Worm (Caenorhabditis elegans) whole organism, L2 larva: ENCODE measurements around the gene R09H10.3.

Experiments used
- ama-1 ChIP-seq: fragments of 150-350 bp; optimal IDR thresholded peaks from 2 replicates; lab custom pipeline; 2018; ENCODE audit warnings: inconsistent platforms
- ceh-16 ChIP-seq: fragments of 150-350 bp; optimal IDR thresholded peaks from 2 replicates; lab custom pipeline; 2014; ENCODE audit warnings: missing biosample characterization, missing genetic modification characterization
- ceh-82 ChIP-seq: fragments of 150-350 bp; optimal IDR thresholded peaks from 2 replicates; lab custom pipeline; 2014; ENCODE audit warnings: missing biosample characterization, missing genetic modification characterization
- nhr-11 ChIP-seq: fragments of 150-350 bp; optimal IDR thresholded peaks from 2 replicates; lab custom pipeline; 2014; ENCODE audit warnings: missing biosample characterization, missing genetic modification characterization
- nhr-6 ChIP-seq: fragments of 150-350 bp; optimal IDR thresholded peaks from 2 replicates; lab custom pipeline; 2014; ENCODE audit warnings: missing biosample characterization, missing genetic modification characterization
- nhr-77 ChIP-seq: fragments of 150-350 bp; optimal IDR thresholded peaks from 2 replicates; lab custom pipeline; 2014; ENCODE audit warnings: missing biosample characterization, missing genetic modification characterization
- snpc-4 ChIP-seq: fragments of 150-350 bp; optimal IDR thresholded peaks from 2 replicates; lab custom pipeline; 2014; ENCODE audit warnings: missing biosample characterization, missing genetic modification characterization
- unc-55 ChIP-seq: fragments of 150-350 bp; sonication (generic microtip); optimal IDR thresholded peaks from 3 replicates; lab custom pipeline; 2014; ENCODE audit warnings: missing biosample characterization, missing genetic modification reagents, missing genetic modification characterization
- unc-62 ChIP-seq: fragments of 150-350 bp; optimal IDR thresholded peaks from 2 replicates; lab custom pipeline; 2014; ENCODE audit warnings: missing biosample characterization, missing genetic modification reagents, missing genetic modification characterization

DNA sequence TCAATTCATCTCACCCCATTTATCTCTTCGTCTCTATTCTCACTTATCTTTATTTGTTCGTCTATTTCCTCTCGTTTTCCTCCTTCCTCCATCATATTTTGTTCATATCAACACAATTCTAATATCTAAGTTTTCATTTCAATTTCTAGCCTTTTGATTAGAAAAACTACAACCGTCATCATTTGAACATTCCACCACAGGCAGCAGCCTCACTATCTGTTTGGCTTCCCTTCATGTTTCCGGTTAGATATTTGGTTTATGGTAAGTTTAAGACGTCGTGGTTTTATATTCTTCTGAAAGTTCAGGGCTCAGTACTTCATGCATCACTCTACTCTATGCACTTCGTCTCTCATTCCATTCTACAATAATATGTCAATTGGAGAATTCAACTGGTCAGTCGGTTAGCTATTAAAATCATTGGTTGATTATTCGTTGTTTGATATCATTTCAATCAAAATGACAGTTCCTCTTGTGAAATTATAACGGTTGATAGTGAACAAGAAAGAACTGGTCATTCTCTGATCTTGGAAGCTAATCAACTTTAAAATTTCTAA, 50.0 kb downstream of the R09H10.3 start, which contains the start of gene K08C7.1:
- TF ChIP-seq nhr-6 (tag; lab: Kevin White, UChicago): no peak
- no peak for TF ChIP-seq unc-55 (GFP tag; lab: Kevin White, UChicago)
- no peak for TF ChIP-seq unc-62 (GFP tag; lab: Kevin White, UChicago)
- no peak for TF ChIP-seq ceh-82 (tag; lab: Kevin White, UChicago)
- TF ChIP-seq nhr-77 (tag; lab: Kevin White, UChicago): no peak
- TF ChIP-seq ceh-16 (tag; lab: Kevin White, UChicago): no peak
- no peak for TF ChIP-seq nhr-11
- no peak for TF ChIP-seq ama-1 (lab: Kevin White, UChicago)
- no peak for TF ChIP-seq snpc-4
